Fruit fly (Drosophila melanogaster) whole organism: ENCODE data around the gene CG11563.

ENCODE experiments used
- CG8478 ChIP-seq: fragments of >200 bp; optimal IDR thresholded peaks from 2 replicates; lab custom pipeline; 2018; ENCODE audit warnings: inconsistent platforms
- Dll ChIP-seq: fragments of >200 bp; optimal IDR thresholded peaks from 2 replicates; lab custom pipeline; 2017
- pan ChIP-seq: fragments of >200 bp; optimal IDR thresholded peaks from 2 replicates; lab custom pipeline; 2017

dm6 chr3R:31703370-31703769 lies 33.5 kb upstream of the CG11563 start:
- TF ChIP-seq CG8478 (lab: Kevin White, UChicago): no peak
- TF ChIP-seq pan (lab: Kevin White, UChicago): no peak
- no peak for TF ChIP-seq Dll (lab: Kevin White, UChicago)
